Fruit fly (Drosophila melanogaster) whole organism, prepupa: Measurements from ENCODE around the gene Ir94d.
A peak's percentile ranks its signal among the peaks of the same experiment; 100 is the strongest.

Experiments used
- Blimp-1 ChIP-seq: fragments of 200-800 bp; sonication (Bioruptor generic); optimal IDR thresholded peaks from 3 replicates; lab custom pipeline; 2017; ENCODE audit warnings: missing biosample characterization, missing genetic modification characterization, mild to moderate bottlenecking, moderate library complexity, missing genetic modification reagents
- CG10631 ChIP-seq: fragments of 200-800 bp; sonication (Bioruptor generic); optimal IDR thresholded peaks from 2 replicates; lab custom pipeline; 2016; ENCODE audit warnings: missing biosample characterization, missing genetic modification characterization
- CG10669 ChIP-seq: fragments of 200-800 bp; sonication (Bioruptor generic); optimal IDR thresholded peaks from 3 replicates; lab custom pipeline; 2018; ENCODE audit warnings: missing biosample characterization, mild to moderate bottlenecking, missing genetic modification characterization, moderate library complexity
- CG11294 ChIP-seq: fragments of 200-800 bp; sonication (Bioruptor generic); IDR thresholded peaks from 2 replicates; pipeline ENCODE4 v1.3.6; 2022; ENCODE audit warnings: missing biosample characterization, missing genetic modification characterization
- CG11762 ChIP-seq: fragments of 200-800 bp; sonication (Bioruptor generic); optimal IDR thresholded peaks from 3 replicates; lab custom pipeline; 2016; ENCODE audit warnings: missing biosample characterization, missing genetic modification characterization; ENCODE audit not compliant: insufficient read depth
- CG11902 ChIP-seq: fragments of 200-800 bp; sonication (Bioruptor generic); optimal IDR thresholded peaks from 3 replicates; lab custom pipeline; 2016; ENCODE audit warnings: missing biosample characterization, missing genetic modification characterization
- CG15336 ChIP-seq: fragments of 200-800 bp; sonication (Bioruptor generic); IDR thresholded peaks from 2 replicates; pipeline ENCODE4 v1.3.6; 2022; ENCODE audit warnings: missing biosample characterization, missing genetic modification characterization
- CG1621 ChIP-seq: fragments of 200-800 bp; sonication (Bioruptor generic); optimal IDR thresholded peaks from 3 replicates; lab custom pipeline; 2018; ENCODE audit warnings: missing biosample characterization, mild to moderate bottlenecking, missing genetic modification characterization
- CG16779 ChIP-seq: fragments of 200-800 bp; sonication (Bioruptor generic); optimal IDR thresholded peaks from 3 replicates; lab custom pipeline; 2017; ENCODE audit warnings: missing biosample characterization, mild to moderate bottlenecking, missing genetic modification characterization
- CG3032 ChIP-seq: fragments of 200-800 bp; optimal IDR thresholded peaks from 2 replicates; lab custom pipeline; 2019; ENCODE audit warnings: missing biosample characterization, mild to moderate bottlenecking, missing genetic modification characterization, moderate library complexity
- CG31627 ChIP-seq: fragments of 200-800 bp; sonication (Bioruptor generic); optimal IDR thresholded peaks from 3 replicates; lab custom pipeline; 2016; ENCODE audit warnings: missing biosample characterization, missing genetic modification characterization
- CG32006 ChIP-seq: fragments of 200-800 bp; sonication (Bioruptor generic); optimal IDR thresholded peaks from 3 replicates; lab custom pipeline; 2017; ENCODE audit warnings: missing biosample characterization, mild to moderate bottlenecking, missing genetic modification characterization
- CG4318 ChIP-seq: fragments of 200-800 bp; sonication (Bioruptor generic); optimal IDR thresholded peaks from 3 replicates; lab custom pipeline; 2017; ENCODE audit warnings: missing biosample characterization, mild to moderate bottlenecking, missing genetic modification characterization
- CG6276 ChIP-seq: fragments of 200-800 bp; sonication (Bioruptor generic); optimal IDR thresholded peaks from 2 replicates; lab custom pipeline; 2017; ENCODE audit warnings: missing biosample characterization, mild to moderate bottlenecking, missing genetic modification characterization
- CG6792 ChIP-seq: fragments of 200-800 bp; sonication (Bioruptor generic); optimal IDR thresholded peaks from 3 replicates; lab custom pipeline; 2016; ENCODE audit warnings: missing biosample characterization, missing genetic modification characterization
- CG6808 ChIP-seq: fragments of 200-800 bp; sonication (Bioruptor generic); optimal IDR thresholded peaks from 3 replicates; lab custom pipeline; 2017; ENCODE audit warnings: missing biosample characterization, missing genetic modification characterization, mild to moderate bottlenecking, moderate library complexity, missing genetic modification reagents
- CG7368 ChIP-seq: fragments of 200-800 bp; sonication (Bioruptor generic); optimal IDR thresholded peaks from 3 replicates; lab custom pipeline; 2016; ENCODE audit warnings: missing biosample characterization, missing genetic modification characterization
- CG8119 ChIP-seq: fragments of 200-800 bp; sonication (Bioruptor generic); IDR thresholded peaks from 3 replicates; pipeline ENCODE4 v1.3.6; 2022; ENCODE audit warnings: missing biosample characterization, missing genetic modification characterization
- CG8319 ChIP-seq: fragments of 200-800 bp; sonication (Bioruptor generic); optimal IDR thresholded peaks from 3 replicates; lab custom pipeline; 2016; ENCODE audit warnings: missing biosample characterization, missing genetic modification characterization
- CG8632 ChIP-seq: fragments of 200-800 bp; sonication (Bioruptor generic); optimal IDR thresholded peaks from 3 replicates; lab custom pipeline; 2016; ENCODE audit warnings: missing biosample characterization, missing genetic modification characterization
- CG9139 ChIP-seq: fragments of 200-800 bp; sonication (Bioruptor generic); optimal IDR thresholded peaks from 3 replicates; lab custom pipeline; 2017; ENCODE audit warnings: missing biosample characterization, mild to moderate bottlenecking, missing genetic modification characterization
- Eip75B ChIP-seq: fragments of 200-800 bp; sonication (Bioruptor generic); optimal IDR thresholded peaks from 3 replicates; lab custom pipeline; 2016; ENCODE audit warnings: missing biosample characterization, missing genetic modification characterization
- Eip78C ChIP-seq: fragments of 200-800 bp; sonication (Bioruptor generic); peaks from one replicate; lab custom pipeline; 2016; ENCODE audit warnings: missing biosample characterization, missing genetic modification characterization
- Eip93F ChIP-seq: fragments of 200-800 bp; sonication (Bioruptor generic); optimal IDR thresholded peaks from 2 replicates; lab custom pipeline; 2016; ENCODE audit warnings: missing biosample characterization, mild to moderate bottlenecking, missing genetic modification characterization
- Ets96B ChIP-seq: fragments of 200-800 bp; optimal IDR thresholded peaks from 2 replicates; lab custom pipeline; 2019; ENCODE audit warnings: missing biosample characterization, mild to moderate bottlenecking, missing genetic modification characterization, moderate library complexity
- Gug ChIP-seq: fragments of 200-800 bp; sonication (Bioruptor generic); IDR thresholded peaks from 2 replicates; pipeline ENCODE4 v1.3.6; 2022; ENCODE audit warnings: missing biosample characterization, missing genetic modification characterization
- Hr38 ChIP-seq: sonication (Bioruptor generic); optimal IDR thresholded peaks from 2 replicates; lab custom pipeline; 2016; ENCODE audit warnings: missing biosample characterization, missing genetic modification characterization
- Hr39 ChIP-seq: fragments of 200-800 bp; sonication (Bioruptor generic); optimal IDR thresholded peaks from 2 replicates; lab custom pipeline; 2016; ENCODE audit warnings: missing biosample characterization, missing genetic modification characterization
- Hr4 ChIP-seq: fragments of 200-800 bp; sonication (Bioruptor generic); optimal IDR thresholded peaks from 3 replicates; lab custom pipeline; 2016; ENCODE audit warnings: missing biosample characterization, missing genetic modification characterization
- Lpt ChIP-seq: fragments of 200-800 bp; sonication (Bioruptor generic); optimal IDR thresholded peaks from 3 replicates; lab custom pipeline; 2016; ENCODE audit warnings: missing biosample characterization, missing genetic modification characterization
- Met ChIP-seq: fragments of 200-800 bp; sonication (Bioruptor generic); optimal IDR thresholded peaks from 3 replicates; lab custom pipeline; 2016; ENCODE audit warnings: missing biosample characterization, missing genetic modification characterization
- OdsH ChIP-seq: fragments of 200-800 bp; sonication (Bioruptor generic); optimal IDR thresholded peaks from 3 replicates; lab custom pipeline; 2016; ENCODE audit warnings: missing biosample characterization, missing genetic modification characterization
- Smox ChIP-seq: fragments of 200-800 bp; sonication (Bioruptor generic); optimal IDR thresholded peaks from 3 replicates; lab custom pipeline; 2016; ENCODE audit warnings: missing biosample characterization, missing genetic modification characterization
- Sox102F ChIP-seq: fragments of 200-800 bp; sonication (Bioruptor generic); optimal IDR thresholded peaks from 2 replicates; lab custom pipeline; 2016; ENCODE audit warnings: missing biosample characterization, mild to moderate bottlenecking, missing genetic modification characterization
- Sox14 ChIP-seq: fragments of 200-800 bp; sonication (Bioruptor generic); optimal IDR thresholded peaks from 3 replicates; lab custom pipeline; 2016; ENCODE audit warnings: missing biosample characterization, missing genetic modification characterization
- Sox15 ChIP-seq: fragments of 200-800 bp; sonication (Bioruptor generic); optimal IDR thresholded peaks from 3 replicates; lab custom pipeline; 2016; ENCODE audit warnings: missing biosample characterization, missing genetic modification characterization
- achi ChIP-seq: fragments of 200-800 bp; sonication (Bioruptor generic); optimal IDR thresholded peaks from 3 replicates; lab custom pipeline; 2016; ENCODE audit warnings: missing biosample characterization, missing genetic modification characterization
- acj6 ChIP-seq: fragments of 200-800 bp; sonication (Bioruptor generic); optimal IDR thresholded peaks from 3 replicates; lab custom pipeline; 2016; ENCODE audit warnings: missing biosample characterization, missing genetic modification characterization
- cyc ChIP-seq: fragments of 200-800 bp; sonication (Bioruptor generic); optimal IDR thresholded peaks from 3 replicates; lab custom pipeline; 2016; ENCODE audit warnings: missing biosample characterization, missing genetic modification characterization
- dac ChIP-seq: fragments of 200-800 bp; sonication (Bioruptor generic); optimal IDR thresholded peaks from 2 replicates; lab custom pipeline; 2017; ENCODE audit warnings: missing biosample characterization, mild to moderate bottlenecking, missing genetic modification characterization
- dsx ChIP-seq: fragments of 200-800 bp; optimal IDR thresholded peaks from 3 replicates; lab custom pipeline; 2019; ENCODE audit warnings: missing biosample characterization, mild to moderate bottlenecking, missing genetic modification characterization, moderate library complexity; ENCODE audit not compliant: poor library complexity, severe bottlenecking
- fd59A ChIP-seq: fragments of 200-800 bp; sonication (Bioruptor generic); optimal IDR thresholded peaks from 2 replicates; lab custom pipeline; 2017; ENCODE audit warnings: missing biosample characterization, mild to moderate bottlenecking, missing genetic modification characterization, missing genetic modification reagents
- fd85E ChIP-seq: fragments of 200-800 bp; sonication (Bioruptor generic); optimal IDR thresholded peaks from 3 replicates; lab custom pipeline; 2016; ENCODE audit warnings: missing biosample characterization, missing genetic modification characterization
- fkh ChIP-seq: fragments of 200-800 bp; sonication (Bioruptor generic); optimal IDR thresholded peaks from 3 replicates; lab custom pipeline; 2017; ENCODE audit warnings: missing biosample characterization, mild to moderate bottlenecking, missing genetic modification characterization, moderate library complexity
- lz ChIP-seq: fragments of 200-800 bp; sonication (Bioruptor generic); optimal IDR thresholded peaks from 3 replicates; lab custom pipeline; 2016; ENCODE audit warnings: missing biosample characterization, missing genetic modification characterization
- net ChIP-seq: fragments of 200-800 bp; sonication (Bioruptor generic); optimal IDR thresholded peaks from 3 replicates; lab custom pipeline; 2016; ENCODE audit warnings: missing biosample characterization, missing genetic modification characterization
- pdm3 ChIP-seq: fragments of 200-800 bp; sonication (Bioruptor generic); optimal IDR thresholded peaks from 3 replicates; lab custom pipeline; 2016; ENCODE audit warnings: missing biosample characterization, missing genetic modification characterization
- salr ChIP-seq, 2 experiments: fragments of 200-800 bp; sonication (Bioruptor generic); optimal IDR thresholded peaks; 3 replicates each; lab custom pipeline; 2016 to 2018; ENCODE audit warnings: missing biosample characterization in 2 of 2, missing genetic modification characterization in 2 of 2, mild to moderate bottlenecking in 1 of 2
- spab ChIP-seq: fragments of 200-800 bp; sonication (Bioruptor generic); optimal IDR thresholded peaks from 2 replicates; lab custom pipeline; 2017; ENCODE audit warnings: missing biosample characterization, mild to moderate bottlenecking, missing genetic modification characterization, missing genetic modification reagents
- ss ChIP-seq, 2 experiments: fragments of 200-800 bp; sonication (Bioruptor generic); optimal IDR thresholded peaks; 2 replicates in 1 of 2; 3 replicates in 1 of 2; lab custom pipeline; 2017 to 2018; ENCODE audit warnings: mild to moderate bottlenecking in 2 of 2, missing biosample characterization in 2 of 2, missing genetic modification characterization in 2 of 2, moderate library complexity in 1 of 2
- topi ChIP-seq: fragments of 200-800 bp; sonication (Bioruptor generic); optimal IDR thresholded peaks from 3 replicates; lab custom pipeline; 2016; ENCODE audit warnings: missing biosample characterization, missing genetic modification characterization
- vri ChIP-seq: fragments of 200-800 bp; sonication (Bioruptor generic); optimal IDR thresholded peaks from 3 replicates; lab custom pipeline; 2016; ENCODE audit warnings: missing biosample characterization, mild to moderate bottlenecking, missing genetic modification characterization

Ir94d gene

DNA sequence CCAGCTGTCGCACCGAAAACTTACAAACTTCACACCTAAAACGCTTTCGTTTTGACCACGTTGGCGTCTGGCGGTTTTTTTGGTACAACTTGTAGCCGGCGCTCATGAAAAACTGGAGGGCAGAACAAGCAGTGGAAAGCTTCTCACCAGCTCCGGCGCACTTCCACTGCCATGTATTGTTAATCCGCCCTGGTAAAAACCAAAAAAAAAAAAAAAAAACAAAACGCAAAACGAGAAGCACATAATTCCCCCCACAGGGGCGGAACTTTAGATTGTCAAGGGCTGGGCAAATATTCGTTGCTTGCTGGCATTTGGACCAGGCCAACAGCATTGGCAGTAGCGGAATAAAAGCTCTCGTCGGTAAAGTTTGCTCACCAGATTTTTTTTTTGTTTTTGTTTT lies 28.3 kb upstream of the Ir94d start:
- peak; percentile 87 for TF ChIP-seq Eip78C (GFP tag; lab: Kevin White, UChicago)
- TF ChIP-seq CG15336 = peak; percentile 63
- TF ChIP-seq Hr39 (GFP tag; lab: Kevin White, UChicago) = peak; percentile 21
- peak; percentile 38 for TF ChIP-seq CG11762 (GFP tag; lab: Kevin White, UChicago)
- TF ChIP-seq fd59A (GFP tag; lab: Kevin White, UChicago) = no peak
- no peak for TF ChIP-seq fkh (GFP tag; lab: Kevin White, UChicago)
- TF ChIP-seq CG3032 = peak; percentile 28
- peak; percentile 52 for TF ChIP-seq topi (GFP tag; lab: Kevin White, UChicago)
- TF ChIP-seq Blimp-1 (GFP tag; lab: Kevin White, UChicago) = peak; percentile 32
- peak; percentile 72 for TF ChIP-seq CG8119
- peak; percentile 43 for TF ChIP-seq lz
- peak; percentile 11 for TF ChIP-seq spab (GFP tag; lab: Kevin White, UChicago)
- peak; percentile 25 for TF ChIP-seq CG8632 (GFP tag; lab: Kevin White, UChicago)
- peak; percentile 37; the same call in 1 of the 2 replicates for TF ChIP-seq CG11294
- TF ChIP-seq CG16779 (tag; lab: Kevin White, UChicago) = peak; percentile 52
- TF ChIP-seq Sox102F (GFP tag; lab: Kevin White, UChicago) = peak; percentile 73
- peak; percentile 9 for TF ChIP-seq CG6792 (GFP tag; lab: Kevin White, UChicago)
- peak; percentile 15 for TF ChIP-seq CG10631 (GFP tag; lab: Kevin White, UChicago)
- TF ChIP-seq Sox15 = no peak
- peak; percentile 51 for TF ChIP-seq CG6276 (GFP tag; lab: Kevin White, UChicago)
- no peak for TF ChIP-seq CG10669 (GFP tag; lab: Kevin White, UChicago)
- TF ChIP-seq acj6 (GFP tag; lab: Kevin White, UChicago) = peak; percentile 18
- no peak for TF ChIP-seq CG9139 (GFP tag; lab: Kevin White, UChicago)
- TF ChIP-seq dac (GFP tag; lab: Kevin White, UChicago) = no peak
- TF ChIP-seq CG4318 = no peak
- peak; percentile 5 for TF ChIP-seq CG31627 (GFP tag; lab: Kevin White, UChicago)
- peak in 1 of 2 experiments; percentile 15 for TF ChIP-seq salr (GFP tag; optimal IDR thresholded peaks at IDR 0.05; lab: Kevin White, UChicago)
- peak; percentile 22 for TF ChIP-seq CG8319 (GFP tag; lab: Kevin White, UChicago)
- TF ChIP-seq net = peak; percentile 61
- TF ChIP-seq Met (GFP tag; lab: Kevin White, UChicago) = peak; percentile 38
- peak; percentile 29 for TF ChIP-seq Smox
- TF ChIP-seq pdm3 = peak; percentile 45
- TF ChIP-seq OdsH (GFP tag; lab: Kevin White, UChicago) = peak; percentile 20
- no peak for TF ChIP-seq Hr38 (GFP tag; lab: Kevin White, UChicago)
- TF ChIP-seq Eip93F (GFP tag; lab: Kevin White, UChicago) = no peak
- TF ChIP-seq dsx (GFP tag; lab: Kevin White, UChicago) = no peak
- TF ChIP-seq Gug (GFP tag; lab: Robert Waterston, UW) = peak; percentile 34
- TF ChIP-seq Ets96B (tag; lab: Kevin White, UChicago) = no peak
- TF ChIP-seq Lpt (GFP tag; lab: Kevin White, UChicago) = peak; percentile 72
- peak; percentile 3 for TF ChIP-seq fd85E (GFP tag; lab: Kevin White, UChicago)
- TF ChIP-seq Sox14 (GFP tag; lab: Kevin White, UChicago) = peak; percentile 23
- peak; percentile 10 to 53 for TF ChIP-seq ss (GFP tag; optimal IDR thresholded peaks at IDR 0.05; lab: Kevin White, UChicago)
- TF ChIP-seq vri (GFP tag; lab: Kevin White, UChicago) = peak; percentile 84
- no peak for TF ChIP-seq CG32006 (GFP tag; lab: Kevin White, UChicago)
- peak; percentile 29 for TF ChIP-seq achi
- no peak for TF ChIP-seq CG11902 (GFP tag; lab: Kevin White, UChicago)
- peak; percentile 27 for TF ChIP-seq CG6808
- no peak for TF ChIP-seq cyc (GFP tag; lab: Kevin White, UChicago)
- peak; percentile 3 for TF ChIP-seq CG1621 (tag; lab: Kevin White, UChicago)
- peak; percentile 39 for TF ChIP-seq CG7368
- TF ChIP-seq Eip75B = peak; percentile 28
- TF ChIP-seq Hr4 (GFP tag; lab: Kevin White, UChicago) = no peak
